Fruit fly (Drosophila melanogaster): ENCODE data around the gene CG33062.

The CG33062 gene

dm6 chr3L:19444092-19444491 is 2.2 kb downstream of the CG33062 start:
- TF ChIP-seq fru (GFP tag; optimal IDR thresholded peaks at IDR 0.05) (peak; percentile 29), rgr (GFP tag; optimal IDR thresholded peaks at IDR 0.05) (peak; percentile 34), HLH106 (tag; optimal IDR thresholded peaks at IDR 0.05) (peak; percentile 20), ey (GFP tag; optimal IDR thresholded peaks at IDR 0.05) (peak; percentile 28), h (GFP tag; optimal IDR thresholded peaks at IDR 0.05) (peak; percentile 38), N (GFP tag; optimal IDR thresholded peaks at IDR 0.05) (no peak), foxo (GFP tag; optimal IDR thresholded peaks at IDR 0.05) (peak in 1 of 2 experiments; percentile 47), CG32264 (GFP tag; optimal IDR thresholded peaks at IDR 0.05) (no peak), br (GFP tag; optimal IDR thresholded peaks at IDR 0.05) (peak; percentile 36)

- TF ChIP-seq sage (GFP tag; optimal IDR thresholded peaks at IDR 0.05) (no peak), foxo (GFP tag; optimal IDR thresholded peaks at IDR 0.05) (peak in 1 of 2 experiments; percentile 20), Jra (GFP tag; optimal IDR thresholded peaks at IDR 0.05) (no peak), fru (GFP tag; optimal IDR thresholded peaks at IDR 0.05) (peak; percentile 21), pan (optimal IDR thresholded peaks at IDR 0.05) (no peak), Sp1 (GFP tag; optimal IDR thresholded peaks at IDR 0.05) (peak; percentile 27), h (GFP tag; optimal IDR thresholded peaks at IDR 0.05) (peak; percentile 9)
Measured at dm6 chr3L:19442239-19442638, 4.0 kb downstream of the CG33062 start.

- no peak for TF ChIP-seq sv (GFP tag; optimal IDR thresholded peaks at IDR 0.05)
- no peak for TF ChIP-seq OdsH (GFP tag; optimal IDR thresholded peaks at IDR 0.05)
- TF ChIP-seq tai (GFP tag; optimal IDR thresholded peaks at IDR 0.05): no peak
- no peak for TF ChIP-seq Hnf4 (GFP tag; optimal IDR thresholded peaks at IDR 0.05)
- no peak for TF ChIP-seq GATAd (GFP tag; optimal IDR thresholded peaks at IDR 0.05)
- TF ChIP-seq usp (GFP tag; optimal IDR thresholded peaks at IDR 0.05): no peak
- no peak for TF ChIP-seq lola (GFP tag; optimal IDR thresholded peaks at IDR 0.05)
- no peak for TF ChIP-seq Abd-B (GFP tag; optimal IDR thresholded peaks at IDR 0.05)
- no peak for TF ChIP-seq jim (GFP tag; optimal IDR thresholded peaks at IDR 0.05)
- TF ChIP-seq Myc (optimal IDR thresholded peaks at IDR 0.05): no peak
- no peak for TF ChIP-seq Sp1 (GFP tag; optimal IDR thresholded peaks at IDR 0.05)
Measured at dm6 chr3L:19412812-19413211, 33.4 kb downstream of the CG33062 start, which contains the start of gene CG32206. TSS of gene CG32206 (minus strand) at chr3L:19412912.
